Fruit fly (Drosophila melanogaster): ENCODE results near the gene vig2.
A peak's percentile ranks its signal among the peaks of the same experiment; 100 is the strongest.

vig2 gene

DNA sequence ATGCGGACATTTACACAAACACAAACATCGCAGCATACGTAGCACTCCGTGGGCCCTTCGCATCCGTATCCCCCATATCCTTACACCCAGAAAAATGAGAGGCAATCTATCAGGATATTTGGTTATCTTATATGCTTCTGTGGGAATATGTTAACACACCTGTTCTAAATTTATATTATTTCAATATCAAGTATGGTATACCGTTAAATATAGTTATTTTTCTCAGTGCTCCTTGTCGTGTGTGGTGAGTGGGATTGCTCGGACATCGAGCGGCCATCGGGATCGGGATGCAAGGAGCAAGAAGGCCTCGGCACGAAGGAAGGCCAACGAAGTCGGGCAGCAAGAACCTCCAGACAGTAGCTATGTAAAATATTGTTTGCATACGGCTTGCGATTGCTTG, 38.3 kb downstream of the vig2 start:
- peak; percentile 3 for TF ChIP-seq Hmr (GFP tag; optimal IDR thresholded peaks at IDR 0.05)
- TF ChIP-seq Med (GFP tag) = peak; percentile 8
- TF ChIP-seq tll (GFP tag; optimal IDR thresholded peaks at IDR 0.05) = no peak
- peak; percentile 20; the same call in 1 of the 2 replicates for TF ChIP-seq CG32532 (GFP tag; IDR thresholded peaks at IDR 0.05)
- peak; percentile 12; the same call in 1 of the 2 replicates for TF ChIP-seq slbo (GFP tag; IDR thresholded peaks at IDR 0.05)
- TF ChIP-seq CG2120 (GFP tag; optimal IDR thresholded peaks at IDR 0.05) = peak; percentile 9
- TF ChIP-seq lab (GFP tag; optimal IDR thresholded peaks at IDR 0.05) = peak; percentile 35
- no peak for TF ChIP-seq pnt (GFP tag; optimal IDR thresholded peaks at IDR 0.05)
- no peak for TF ChIP-seq seq (GFP tag; IDR thresholded peaks at IDR 0.05)
- TF ChIP-seq Deaf1 (tag; optimal IDR thresholded peaks at IDR 0.05) = peak; percentile 66
- no peak for TF ChIP-seq CG8290 (GFP tag; optimal IDR thresholded peaks at IDR 0.05)
- TF ChIP-seq CG8290 (tag; optimal IDR thresholded peaks at IDR 0.05) = peak in 1 of 2 experiments; percentile 6
- TF ChIP-seq hbn (GFP tag; IDR thresholded peaks at IDR 0.05; ENCODE audit: partially characterized antibody) = no peak
- TF ChIP-seq CG18599 (GFP tag; optimal IDR thresholded peaks at IDR 0.05) = peak; percentile 59
- TF ChIP-seq Ets65A (GFP tag) = peak; percentile 64
- TF ChIP-seq TFAM (GFP tag; optimal IDR thresholded peaks at IDR 0.05) = no peak
- no peak for TF ChIP-seq tna (GFP tag; IDR thresholded peaks at IDR 0.05; ENCODE audit: partially characterized antibody)
- TF ChIP-seq CG11504 (tag; optimal IDR thresholded peaks at IDR 0.05) = no peak
- TF ChIP-seq kay (GFP tag; optimal IDR thresholded peaks at IDR 0.05) = no peak
- TF ChIP-seq slp2 (GFP tag; optimal IDR thresholded peaks at IDR 0.05) = no peak
- no peak for TF ChIP-seq zf30C (GFP tag; optimal IDR thresholded peaks at IDR 0.05)

DNA sequence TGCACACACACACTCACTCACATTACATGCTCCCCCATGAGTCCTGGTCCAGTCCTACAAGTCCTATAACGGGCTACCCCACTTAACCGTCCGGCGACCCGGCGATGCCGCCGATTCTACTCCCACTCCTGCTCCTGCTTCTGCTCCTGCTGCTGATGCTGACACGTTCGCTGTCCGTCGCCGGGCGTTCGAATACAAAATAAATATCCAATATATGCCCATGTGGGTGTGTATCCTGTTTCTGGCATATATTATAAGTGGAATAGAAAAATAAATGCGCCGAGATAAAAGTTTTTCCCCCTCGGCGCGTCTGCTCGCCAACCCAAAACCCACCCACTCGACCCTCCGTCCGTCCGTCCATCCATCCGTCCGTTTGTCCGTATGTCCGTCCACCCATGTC, 43.6 kb downstream of the vig2 start:
- TF ChIP-seq CG11247 (GFP tag; IDR thresholded peaks at IDR 0.05) = no peak
- no peak for TF ChIP-seq CG10462 (GFP tag; optimal IDR thresholded peaks at IDR 0.05)
- peak; percentile 77 for TF ChIP-seq abd-A (tag; optimal IDR thresholded peaks at IDR 0.05)
- no peak for TF ChIP-seq gem (tag; optimal IDR thresholded peaks at IDR 0.05)
- no peak for TF ChIP-seq CG8765 (GFP tag; IDR thresholded peaks at IDR 0.05)
- peak; percentile 51 for TF ChIP-seq crol (GFP tag; IDR thresholded peaks at IDR 0.05)
- no peak for TF ChIP-seq tll (GFP tag; optimal IDR thresholded peaks at IDR 0.05)
- peak; percentile 34 for TF ChIP-seq Hey (tag; optimal IDR thresholded peaks at IDR 0.05)
- no peak for TF ChIP-seq Awh (GFP tag; IDR thresholded peaks at IDR 0.05)
- no peak for TF ChIP-seq zfh2 (GFP tag; optimal IDR thresholded peaks at IDR 0.05)
- TF ChIP-seq Ets65A (GFP tag) = peak; percentile 52
- no peak for TF ChIP-seq gt (GFP tag; IDR thresholded peaks at IDR 0.05)
- TF ChIP-seq chinmo (GFP tag; IDR thresholded peaks at IDR 0.05; ENCODE audit: partially characterized antibody) = no peak
- TF ChIP-seq vvl (GFP tag; IDR thresholded peaks at IDR 0.05) = no peak
- peak; percentile 55 for TF ChIP-seq pros (GFP tag; optimal IDR thresholded peaks at IDR 0.05)
- no peak for TF ChIP-seq ap (GFP tag; IDR thresholded peaks at IDR 0.05)
- TF ChIP-seq Hr3 (GFP tag; optimal IDR thresholded peaks at IDR 0.05) = no peak

DNA sequence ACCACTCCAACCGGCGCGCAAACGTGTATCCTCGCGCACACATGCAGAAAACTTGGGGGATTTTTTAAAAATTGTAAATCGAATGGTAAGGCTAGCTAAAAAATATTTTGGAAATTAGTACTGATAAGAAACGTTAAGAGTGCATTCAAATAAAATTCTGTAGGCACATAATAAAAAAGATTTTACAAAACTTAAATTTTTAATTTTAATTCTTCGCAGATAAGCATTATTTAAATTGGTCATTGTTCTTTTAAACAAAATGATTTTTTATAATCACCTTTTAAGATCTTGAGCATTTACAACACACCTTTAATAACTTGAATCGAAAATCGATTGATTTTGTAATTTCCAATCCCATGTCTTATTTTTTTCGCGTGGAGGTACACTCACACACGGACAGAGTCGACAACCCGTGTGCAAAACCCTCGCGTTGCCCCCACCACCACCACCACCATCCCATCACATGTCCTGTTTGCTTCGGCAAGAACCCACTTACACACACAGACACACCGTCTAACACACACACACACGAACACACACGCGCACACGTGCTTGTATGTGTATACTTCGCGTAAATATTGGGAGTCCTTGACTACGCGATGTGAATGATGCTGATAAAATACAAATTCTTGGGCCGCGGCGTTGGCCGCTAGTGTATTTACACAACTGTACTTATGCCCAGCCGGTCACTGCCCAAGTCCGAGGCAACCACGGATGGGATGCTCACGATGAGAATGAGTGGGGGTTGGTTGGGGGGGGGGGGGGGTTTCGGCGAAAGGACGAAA, 44.4 kb downstream of the vig2 start:
- peak; percentile 43 for TF ChIP-seq CG7839 (tag; optimal IDR thresholded peaks at IDR 0.05)
- peak; percentile 47 for TF ChIP-seq gem (tag; optimal IDR thresholded peaks at IDR 0.05)
- TF ChIP-seq NC2α (GFP tag; optimal IDR thresholded peaks at IDR 0.05) = no peak
- peak; percentile 67 for TF ChIP-seq cg (GFP tag; optimal IDR thresholded peaks at IDR 0.05)
- peak; percentile 58 for TF ChIP-seq CG2678 (tag; optimal IDR thresholded peaks at IDR 0.05)
- TF ChIP-seq CG11504 (tag; optimal IDR thresholded peaks at IDR 0.05) = peak; percentile 36
- no peak for TF ChIP-seq pho (GFP tag; optimal IDR thresholded peaks at IDR 0.05)
- TF ChIP-seq CG18011 (GFP tag; optimal IDR thresholded peaks at IDR 0.05) = no peak
- peak in 1 of 3 experiments; percentile 0 for TF ChIP-seq lola (GFP tag; optimal IDR thresholded peaks at IDR 0.05)
- no peak for TF ChIP-seq esg (GFP tag; conservative IDR thresholded peaks at IDR 0.05)
- TF ChIP-seq Med (GFP tag) = peak; percentile 31
- no peak for TF ChIP-seq stwl (tag; optimal IDR thresholded peaks at IDR 0.05)
- no peak for TF ChIP-seq CG32767 (GFP tag; IDR thresholded peaks at IDR 0.05)
- TF ChIP-seq CG6854 (GFP tag; optimal IDR thresholded peaks at IDR 0.05) = no peak
- TF ChIP-seq CG31441 (GFP tag; IDR thresholded peaks at IDR 0.05) = peak; percentile 22; the same call in 1 of the 2 replicates
- TF ChIP-seq Hmr (GFP tag; optimal IDR thresholded peaks at IDR 0.05) = peak; percentile 29
- TF ChIP-seq abd-A (tag; optimal IDR thresholded peaks at IDR 0.05) = peak; percentile 68
